Fruit fly (Drosophila melanogaster) whole organism, prepupa: ENCODE results near the gene ND-30.

Source experiments
- Blimp-1 ChIP-seq: fragments of 200-800 bp; sonication (Bioruptor generic); optimal IDR thresholded peaks from 3 replicates; lab custom pipeline; 2017; ENCODE audit warnings: missing biosample characterization, missing genetic modification characterization, mild to moderate bottlenecking, moderate library complexity, missing genetic modification reagents
- CG11294 ChIP-seq: fragments of 200-800 bp; sonication (Bioruptor generic); IDR thresholded peaks from 2 replicates; pipeline ENCODE4 v1.3.6; 2022; ENCODE audit warnings: missing biosample characterization, missing genetic modification characterization
- CG16779 ChIP-seq: fragments of 200-800 bp; sonication (Bioruptor generic); optimal IDR thresholded peaks from 3 replicates; lab custom pipeline; 2017; ENCODE audit warnings: missing biosample characterization, mild to moderate bottlenecking, missing genetic modification characterization
- CG4318 ChIP-seq: fragments of 200-800 bp; sonication (Bioruptor generic); optimal IDR thresholded peaks from 3 replicates; lab custom pipeline; 2017; ENCODE audit warnings: missing biosample characterization, mild to moderate bottlenecking, missing genetic modification characterization
- Hr4 ChIP-seq: fragments of 200-800 bp; sonication (Bioruptor generic); optimal IDR thresholded peaks from 3 replicates; lab custom pipeline; 2016; ENCODE audit warnings: missing biosample characterization, missing genetic modification characterization
- Smox ChIP-seq: fragments of 200-800 bp; sonication (Bioruptor generic); optimal IDR thresholded peaks from 3 replicates; lab custom pipeline; 2016; ENCODE audit warnings: missing biosample characterization, missing genetic modification characterization
- Sox14 ChIP-seq: fragments of 200-800 bp; sonication (Bioruptor generic); optimal IDR thresholded peaks from 3 replicates; lab custom pipeline; 2016; ENCODE audit warnings: missing biosample characterization, missing genetic modification characterization
- fd59A ChIP-seq: fragments of 200-800 bp; sonication (Bioruptor generic); optimal IDR thresholded peaks from 2 replicates; lab custom pipeline; 2017; ENCODE audit warnings: missing biosample characterization, mild to moderate bottlenecking, missing genetic modification characterization, missing genetic modification reagents
- fd85E ChIP-seq: fragments of 200-800 bp; sonication (Bioruptor generic); optimal IDR thresholded peaks from 3 replicates; lab custom pipeline; 2016; ENCODE audit warnings: missing biosample characterization, missing genetic modification characterization

dm6 chr3L:3186364-3186763 lies 27.0 kb upstream of the ND-30 start, which contains the start of gene CG32284:
- TF ChIP-seq Hr4 = no peak
- no peak for TF ChIP-seq CG11294
- no peak for TF ChIP-seq Smox (GFP tag; lab: Kevin White, UChicago)
- TF ChIP-seq CG16779 = no peak
- TF ChIP-seq fd59A = no peak
- no peak for TF ChIP-seq Sox14 (GFP tag; lab: Kevin White, UChicago)
- TF ChIP-seq CG4318 (GFP tag; lab: Kevin White, UChicago) = no peak
- no peak for TF ChIP-seq fd85E (GFP tag; lab: Kevin White, UChicago)
- TF ChIP-seq Blimp-1 = no peak
